Fruit fly (Drosophila melanogaster) whole organism, wandering third instar larva: Measurements from ENCODE around the gene CG5556.

Experiments
- Abd-B ChIP-seq: fragments of >200 bp; optimal IDR thresholded peaks from 2 replicates; lab custom pipeline; 2017; ENCODE audit warnings: missing biosample characterization, missing genetic modification characterization
- Mio ChIP-seq: sonication (Bioruptor generic); optimal IDR thresholded peaks from 2 replicates; lab custom pipeline; 2016; ENCODE audit warnings: missing biosample characterization, missing genetic modification characterization
- OdsH ChIP-seq: fragments of 200-800 bp; sonication (Bioruptor generic); optimal IDR thresholded peaks from 2 replicates; lab custom pipeline; 2016; ENCODE audit warnings: missing biosample characterization, mild to moderate bottlenecking, missing genetic modification characterization
- Sp1 ChIP-seq: fragments of 200-800 bp; sonication (Bioruptor generic); optimal IDR thresholded peaks from 3 replicates; lab custom pipeline; 2019; ENCODE audit warnings: missing biosample characterization, mild to moderate bottlenecking, missing genetic modification characterization, moderate library complexity
- Vsx2 ChIP-seq: fragments of 200-300, 225-300 bp; sonication (Bioruptor generic); optimal IDR thresholded peaks from 2 replicates; lab custom pipeline; 2018; ENCODE audit warnings: missing biosample characterization, missing genetic modification characterization; ENCODE audit not compliant: partially characterized antibody
- brk ChIP-seq: fragments of 200-800 bp; sonication (Bioruptor generic); optimal IDR thresholded peaks from 2 replicates; lab custom pipeline; 2016; ENCODE audit warnings: missing biosample characterization, mild to moderate bottlenecking, missing genetic modification characterization
- dl ChIP-seq, 2 experiments: fragments of 175-275, 200-275 bp in 1 of 2; fragments of 200-275 bp in 1 of 2; sonication (Bioruptor generic); optimal IDR thresholded peaks; lab custom pipeline; 2018; ENCODE audit warnings: mild to moderate bottlenecking in 2 of 2, missing biosample characterization in 2 of 2, missing genetic modification characterization in 2 of 2, moderate library complexity in 2 of 2; ENCODE audit not compliant: partially characterized antibody in 2 of 2, insufficient read depth in 1 of 2
- lola ChIP-seq: fragments of >200 bp; optimal IDR thresholded peaks from 2 replicates; lab custom pipeline; 2017; ENCODE audit warnings: missing biosample characterization, missing genetic modification characterization
- pan ChIP-seq: fragments of >200 bp; optimal IDR thresholded peaks from 2 replicates; lab custom pipeline; 2017
- sage ChIP-seq: fragments of 200-800 bp; sonication (Bioruptor generic); optimal IDR thresholded peaks from 2 replicates; lab custom pipeline; 2016; ENCODE audit warnings: missing biosample characterization, mild to moderate bottlenecking, missing genetic modification characterization
- tai ChIP-seq: sonication (Bioruptor generic); optimal IDR thresholded peaks from 2 replicates; lab custom pipeline; 2016; ENCODE audit warnings: missing biosample characterization, missing genetic modification characterization
- woc ChIP-seq: sonication (Bioruptor generic); optimal IDR thresholded peaks from 2 replicates; lab custom pipeline; 2016; ENCODE audit warnings: missing biosample characterization, mild to moderate bottlenecking, missing genetic modification characterization

DNA sequence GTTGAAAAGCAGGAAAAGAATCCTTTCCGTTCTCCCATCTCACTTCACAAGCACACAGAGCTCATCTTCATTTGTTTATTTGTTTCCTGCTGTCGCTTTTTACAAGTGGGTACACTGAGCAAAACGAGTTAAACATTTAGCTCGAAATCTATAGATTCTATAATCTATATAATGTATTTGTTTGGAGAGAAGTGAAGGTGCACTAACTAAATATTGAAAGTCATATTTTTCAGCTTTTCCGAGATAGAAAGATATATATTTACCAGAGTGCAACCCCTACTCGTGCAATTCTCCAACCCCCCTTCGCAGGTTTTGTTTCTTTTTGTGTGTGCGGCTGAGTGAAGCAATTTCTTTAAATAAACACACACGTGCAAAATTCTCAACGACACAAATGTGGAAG is 35.1 kb upstream of the CG5556 start:
- TF ChIP-seq pan (lab: Kevin White, UChicago) = no peak
- TF ChIP-seq woc (GFP tag; lab: Kevin White, UChicago) = no peak
- TF ChIP-seq Sp1 = no peak
- TF ChIP-seq sage = no peak
- no peak for TF ChIP-seq OdsH (GFP tag; lab: Kevin White, UChicago)
- no peak for TF ChIP-seq Mio (GFP tag; lab: Kevin White, UChicago)
- TF ChIP-seq tai (GFP tag; lab: Kevin White, UChicago) = no peak
- no peak for TF ChIP-seq dl (GFP tag; optimal IDR thresholded peaks at IDR 0.05; lab: Kevin White, UChicago; ENCODE audit: insufficient read depth in 1 of 2, partially characterized antibody in 2 of 2)
- TF ChIP-seq Abd-B (GFP tag; lab: Kevin White, UChicago) = no peak
- TF ChIP-seq brk (GFP tag; lab: Kevin White, UChicago) = no peak
- no peak for TF ChIP-seq Vsx2
- TF ChIP-seq lola (GFP tag; lab: Kevin White, UChicago) = no peak
